Worm (Caenorhabditis elegans) whole organism, L2 larva: ENCODE results near the gene noah-2.
A peak's percentile ranks its signal among the peaks of the same experiment; 100 is the strongest.

Source experiments
- C34F6.9 ChIP-seq: fragments of 150-350 bp; optimal IDR thresholded peaks from 2 replicates; lab custom pipeline; 2014; ENCODE audit warnings: missing biosample characterization, missing genetic modification characterization
- F13H6.1 ChIP-seq: sonication (generic microtip); optimal IDR thresholded peaks from 2 replicates; lab custom pipeline; 2016; ENCODE audit warnings: missing genetic modification characterization, missing compliant biosample characterization
- R02D3.7 ChIP-seq: fragments of 150-350 bp; optimal IDR thresholded peaks from 2 replicates; lab custom pipeline; 2014; ENCODE audit warnings: missing biosample characterization, missing genetic modification characterization
- Y55F3AM.14 ChIP-seq: fragments of 200-800 bp; sonication (Bioruptor generic); optimal IDR thresholded peaks from 2 replicates; lab custom pipeline; 2018; ENCODE audit warnings: mild to moderate bottlenecking, missing genetic modification characterization, missing compliant biosample characterization
- ZK546.5 ChIP-seq: sonication (generic microtip); optimal IDR thresholded peaks from 2 replicates; lab custom pipeline; 2017; ENCODE audit warnings: missing biosample characterization, missing genetic modification characterization
- alr-1 ChIP-seq: fragments of 150-350 bp; optimal IDR thresholded peaks from 2 replicates; lab custom pipeline; 2014; ENCODE audit warnings: missing biosample characterization, missing genetic modification characterization
- blmp-1 ChIP-seq: sonication (generic microtip); optimal IDR thresholded peaks from 2 replicates; lab custom pipeline; 2017; ENCODE audit warnings: missing genetic modification characterization, mild to moderate bottlenecking, missing compliant biosample characterization, antibody characterized with exemption, moderate library complexity; ENCODE audit not compliant: insufficient read depth
- ceh-16 ChIP-seq: fragments of 150-350 bp; optimal IDR thresholded peaks from 2 replicates; lab custom pipeline; 2014; ENCODE audit warnings: missing biosample characterization, missing genetic modification characterization
- ceh-82 ChIP-seq: fragments of 150-350 bp; optimal IDR thresholded peaks from 2 replicates; lab custom pipeline; 2014; ENCODE audit warnings: missing biosample characterization, missing genetic modification characterization
- crh-2 ChIP-seq: sonication (generic microtip); optimal IDR thresholded peaks from 2 replicates; lab custom pipeline; 2017; ENCODE audit warnings: missing biosample characterization, missing genetic modification characterization
- dmd-4 ChIP-seq: sonication (generic microtip); optimal IDR thresholded peaks from 2 replicates; lab custom pipeline; 2017; ENCODE audit warnings: missing biosample characterization, missing genetic modification characterization
- egl-27 ChIP-seq: sonication (generic microtip); optimal IDR thresholded peaks from 3 replicates; lab custom pipeline; 2017; ENCODE audit warnings: missing biosample characterization, missing genetic modification reagents, missing genetic modification characterization
- elt-1 ChIP-seq: fragments of 150-350 bp; optimal IDR thresholded peaks from 2 replicates; lab custom pipeline; 2014; ENCODE audit warnings: missing biosample characterization, missing genetic modification characterization
- elt-3 ChIP-seq: sonication (generic microtip); optimal IDR thresholded peaks from 2 replicates; lab custom pipeline; 2017; ENCODE audit warnings: missing biosample characterization, missing genetic modification characterization
- fos-1 ChIP-seq: fragments of 150-350 bp; optimal IDR thresholded peaks from 2 replicates; lab custom pipeline; 2014; ENCODE audit warnings: missing biosample characterization, missing genetic modification characterization
- gmeb-1 ChIP-seq: fragments of 150-350 bp; optimal IDR thresholded peaks from 2 replicates; lab custom pipeline; 2014; ENCODE audit warnings: missing biosample characterization, missing genetic modification characterization
- lin-11 ChIP-seq: fragments of 150-350 bp; sonication (generic microtip); optimal IDR thresholded peaks from 2 replicates; lab custom pipeline; 2014; ENCODE audit warnings: missing biosample characterization, missing genetic modification characterization, inconsistent platforms, mixed read lengths
- lin-13 ChIP-seq: fragments of 150-350 bp; optimal IDR thresholded peaks from 2 replicates; lab custom pipeline; 2014; ENCODE audit warnings: missing biosample characterization, missing genetic modification reagents, missing genetic modification characterization
- lin-39 ChIP-seq: fragments of 150-350 bp; optimal IDR thresholded peaks from 2 replicates; lab custom pipeline; 2014; ENCODE audit warnings: missing biosample characterization, missing genetic modification reagents, missing genetic modification characterization
- mbf-1 ChIP-seq: sonication (generic microtip); optimal IDR thresholded peaks from 2 replicates; lab custom pipeline; 2017; ENCODE audit warnings: missing biosample characterization, missing genetic modification characterization
- mdl-1 ChIP-seq, 2 experiments: fragments of 150-350 bp in 1 of 2; sonication (generic microtip) in 1 of 2; optimal IDR thresholded peaks; 2 replicates each; lab custom pipeline; 2017; ENCODE audit warnings: missing biosample characterization in 2 of 2, missing genetic modification characterization in 2 of 2
- nhr-10 ChIP-seq: sonication (generic microtip); optimal IDR thresholded peaks from 2 replicates; lab custom pipeline; 2017; ENCODE audit warnings: missing biosample characterization, missing genetic modification characterization
- nhr-11 ChIP-seq: fragments of 150-350 bp; optimal IDR thresholded peaks from 2 replicates; lab custom pipeline; 2014; ENCODE audit warnings: missing biosample characterization, missing genetic modification characterization
- nhr-12 ChIP-seq: fragments of 150-350 bp; optimal IDR thresholded peaks from 2 replicates; lab custom pipeline; 2014; ENCODE audit warnings: missing biosample characterization, missing genetic modification characterization
- nhr-129 ChIP-seq: fragments of 150-350 bp; optimal IDR thresholded peaks from 2 replicates; lab custom pipeline; 2014; ENCODE audit warnings: missing biosample characterization, missing genetic modification characterization
- nhr-23 ChIP-seq: fragments of 150-350 bp; optimal IDR thresholded peaks from 2 replicates; lab custom pipeline; 2014; ENCODE audit warnings: missing biosample characterization, missing genetic modification reagents, missing genetic modification characterization
- nhr-25 ChIP-seq: fragments of 150-350 bp; sonication (generic microtip); optimal IDR thresholded peaks from 3 replicates; lab custom pipeline; 2014; ENCODE audit warnings: missing biosample characterization, missing genetic modification characterization
- peb-1 ChIP-seq: fragments of 150-350 bp; optimal IDR thresholded peaks from 2 replicates; lab custom pipeline; 2014; ENCODE audit warnings: missing biosample characterization, missing genetic modification characterization
- sem-4 ChIP-seq: fragments of 150-350 bp; optimal IDR thresholded peaks from 2 replicates; lab custom pipeline; 2014; ENCODE audit warnings: missing biosample characterization, missing genetic modification reagents, missing genetic modification characterization
- skn-1 ChIP-seq: sonication (generic microtip); optimal IDR thresholded peaks from 2 replicates; lab custom pipeline; 2017; ENCODE audit warnings: missing biosample characterization, missing genetic modification characterization
- sma-3 ChIP-seq: sonication (generic microtip); optimal IDR thresholded peaks from 2 replicates; lab custom pipeline; 2016; ENCODE audit warnings: missing genetic modification reagents, missing genetic modification characterization, missing compliant biosample characterization
- sma-9 ChIP-seq, 2 experiments: fragments of 150-350 bp in 1 of 2; sonication (generic microtip) in 1 of 2; optimal IDR thresholded peaks; 2 replicates each; lab custom pipeline; 2014 to 2016; ENCODE audit warnings: missing genetic modification characterization in 2 of 2, mild to moderate bottlenecking in 1 of 2, missing biosample characterization in 1 of 2, missing compliant biosample characterization in 1 of 2, missing genetic modification reagents in 1 of 2, moderate library complexity in 1 of 2
- unc-39 ChIP-seq: fragments of 150-350 bp; optimal IDR thresholded peaks from 2 replicates; lab custom pipeline; 2014; ENCODE audit warnings: missing biosample characterization, missing genetic modification characterization
- unc-55 ChIP-seq: fragments of 150-350 bp; sonication (generic microtip); optimal IDR thresholded peaks from 3 replicates; lab custom pipeline; 2014; ENCODE audit warnings: missing biosample characterization, missing genetic modification reagents, missing genetic modification characterization
- unc-62 ChIP-seq: fragments of 150-350 bp; optimal IDR thresholded peaks from 2 replicates; lab custom pipeline; 2014; ENCODE audit warnings: missing biosample characterization, missing genetic modification reagents, missing genetic modification characterization
- zag-1 ChIP-seq: fragments of 150-350 bp; optimal IDR thresholded peaks from 2 replicates; lab custom pipeline; 2014; ENCODE audit warnings: missing biosample characterization, missing genetic modification characterization
- ztf-11 ChIP-seq: sonication (generic microtip); optimal IDR thresholded peaks from 2 replicates; lab custom pipeline; 2017; ENCODE audit warnings: missing biosample characterization, missing genetic modification characterization
- ztf-4 ChIP-seq: fragments of 150-350 bp; optimal IDR thresholded peaks from 2 replicates; lab custom pipeline; 2014; ENCODE audit warnings: missing biosample characterization, missing genetic modification characterization

noah-2 gene

DNA sequence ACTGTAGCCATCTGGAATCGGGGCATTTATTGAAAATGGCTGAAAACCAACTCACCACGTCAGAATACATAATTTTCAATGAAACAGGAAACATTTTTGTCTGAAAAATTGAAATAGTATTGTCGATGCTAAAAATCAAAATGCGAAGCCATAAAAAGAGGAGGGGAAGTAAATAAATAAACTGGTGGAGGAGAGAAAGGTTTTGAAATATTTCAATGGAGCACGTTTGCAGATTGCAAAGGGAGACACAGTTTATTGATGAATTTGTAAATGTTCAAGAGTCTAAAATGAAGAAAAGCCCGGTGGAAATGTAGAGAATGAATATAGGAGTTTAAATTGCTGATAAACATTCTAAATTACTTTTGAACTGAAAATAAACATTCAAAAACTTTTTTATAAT, 12.0 kb downstream of the noah-2 start, which contains the start of gene F52B11.5:
Gene F52B11.5 (minus strand): TSS at position 178 of the 400 bp plus-strand sequence.
- TF ChIP-seq sma-9 (GFP tag; optimal IDR thresholded peaks at IDR 0.05; lab: Kevin White, UChicago) = no peak
- no peak for TF ChIP-seq sma-9 (tag; optimal IDR thresholded peaks at IDR 0.05; lab: Kevin White, UChicago)
- peak; percentile 22 for TF ChIP-seq crh-2
- no peak for TF ChIP-seq unc-39 (tag; lab: Kevin White, UChicago)
- peak; percentile 62 for TF ChIP-seq C34F6.9 (tag; lab: Kevin White, UChicago)
- no peak for TF ChIP-seq gmeb-1 (tag; lab: Kevin White, UChicago)
- TF ChIP-seq unc-55 (GFP tag; lab: Kevin White, UChicago) = peak; percentile 65
- TF ChIP-seq fos-1 = peak; percentile 35
- TF ChIP-seq sma-3 (GFP tag; lab: Kevin White, UChicago) = no peak
- TF ChIP-seq nhr-25 (tag; lab: Kevin White, UChicago) = no peak
- peak; percentile 71 for TF ChIP-seq nhr-129 (tag; lab: Kevin White, UChicago)
- TF ChIP-seq peb-1 (tag; lab: Kevin White, UChicago) = no peak
- no peak for TF ChIP-seq nhr-12
- TF ChIP-seq ztf-4 (tag; lab: Kevin White, UChicago) = no peak
- no peak for TF ChIP-seq alr-1 (tag; lab: Kevin White, UChicago)

DNA sequence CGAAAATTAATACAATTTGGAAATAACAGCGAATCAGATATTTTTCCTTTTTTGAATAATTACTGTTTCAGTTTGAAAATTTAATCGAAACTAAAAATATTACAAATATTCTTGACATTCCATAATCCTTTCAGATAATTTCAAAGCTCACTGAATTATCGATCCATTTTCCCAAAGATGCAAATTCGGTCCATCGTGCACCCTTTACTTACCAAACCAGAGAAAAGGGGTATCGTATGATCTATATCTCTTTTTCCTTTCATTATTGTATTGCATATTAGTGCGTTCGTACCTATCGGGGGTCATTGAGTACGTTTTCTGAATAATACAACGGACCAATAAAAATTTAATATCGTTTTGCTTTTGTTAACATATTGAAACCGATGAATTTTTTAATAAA, 13.7 kb downstream of the noah-2 start:
- TF ChIP-seq nhr-10 (tag; lab: Kevin White, UChicago) (no peak), blmp-1 (no peak), ceh-16 (tag; lab: Kevin White, UChicago) (no peak), Y55F3AM.14 (GFP tag; lab: Kevin White, UChicago) (no peak), alr-1 (tag; lab: Kevin White, UChicago) (no peak), nhr-23 (tag; lab: Kevin White, UChicago) (no peak), fos-1 (no peak), elt-1 (tag; lab: Kevin White, UChicago) (no peak), ZK546.5 (tag; lab: Kevin White, UChicago) (no peak), sma-9 (GFP tag; optimal IDR thresholded peaks at IDR 0.05; lab: Kevin White, UChicago) (no peak), sma-9 (tag; optimal IDR thresholded peaks at IDR 0.05; lab: Kevin White, UChicago) (no peak), C34F6.9 (tag; lab: Kevin White, UChicago) (no peak), sma-3 (GFP tag; lab: Kevin White, UChicago) (no peak), zag-1 (tag; lab: Kevin White, UChicago) (no peak), unc-62 (GFP tag; lab: Kevin White, UChicago) (no peak), F13H6.1 (tag; lab: Kevin White, UChicago) (no peak), egl-27 (tag; lab: Kevin White, UChicago) (no peak), nhr-11 (tag; lab: Kevin White, UChicago) (no peak), R02D3.7 (tag; lab: Kevin White, UChicago) (no peak), mbf-1 (tag; lab: Kevin White, UChicago) (no peak), lin-13 (no peak)

DNA sequence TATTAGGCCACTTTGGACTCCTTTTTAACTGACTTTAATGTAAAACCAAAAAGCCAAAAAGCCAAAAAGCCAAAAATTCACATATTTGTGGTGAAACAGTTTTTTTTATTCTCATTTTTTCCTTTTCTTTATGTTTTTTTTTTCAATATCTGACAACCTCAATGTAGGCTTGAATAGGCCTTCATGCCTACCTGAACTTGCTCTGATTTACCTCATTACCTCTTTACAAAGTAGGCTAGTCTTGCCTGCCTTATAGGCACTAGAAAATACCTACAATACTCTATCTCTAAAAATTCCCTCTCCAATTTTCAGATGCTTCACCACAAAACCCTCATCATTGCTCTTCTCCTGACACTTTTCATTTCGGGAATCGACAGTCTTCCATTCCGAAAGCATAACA, 15.2 kb downstream of the noah-2 start, which contains the start of gene ins-34:
Gene ins-34 (plus strand): TSS at position 301 of the 400 bp plus-strand sequence.
- TF ChIP-seq unc-62 (GFP tag; lab: Kevin White, UChicago) (no peak), R02D3.7 (tag; lab: Kevin White, UChicago) (no peak), mdl-1 (tag; optimal IDR thresholded peaks at IDR 0.05; lab: Kevin White, UChicago) (no peak), sma-9 (GFP tag; optimal IDR thresholded peaks at IDR 0.05; lab: Kevin White, UChicago) (no peak), sma-9 (tag; optimal IDR thresholded peaks at IDR 0.05; lab: Kevin White, UChicago) (no peak), lin-11 (tag; lab: Kevin White, UChicago) (no peak), dmd-4 (no peak), nhr-12 (no peak), sma-3 (GFP tag; lab: Kevin White, UChicago) (no peak), C34F6.9 (tag; lab: Kevin White, UChicago) (no peak), ztf-11 (tag; lab: Kevin White, UChicago) (no peak), elt-3 (no peak), crh-2 (no peak), ceh-82 (no peak), sem-4 (tag; lab: Kevin White, UChicago) (no peak), Y55F3AM.14 (GFP tag; lab: Kevin White, UChicago) (no peak), skn-1 (tag; lab: Kevin White, UChicago) (no peak), ZK546.5 (tag; lab: Kevin White, UChicago) (no peak), lin-39 (tag; lab: Kevin White, UChicago) (no peak), nhr-23 (tag; lab: Kevin White, UChicago) (no peak), nhr-10 (tag; lab: Kevin White, UChicago) (no peak)
